Worm (Caenorhabditis elegans): Measurements from ENCODE around the gene act-2.

Gene act-2

ce11 chrV:11119294-11119755, 41.4 kb upstream of the act-2 start, which contains the start of gene scb-1 (continued):
- TF ChIP-seq hrde-1 (tag; optimal IDR thresholded peaks at IDR 0.05; ENCODE audit: borderline replicate concordance) (no peak), nfyb-1 (GFP tag; IDR thresholded peaks at IDR 0.05) (0 out of 2 replicates have a peak, but pooled peaks have one; percentile 18), lir-1 (GFP tag; conservative IDR thresholded peaks at IDR 0.05) (no peak), F55B11.4 (tag; optimal IDR thresholded peaks at IDR 0.05; ENCODE audit: borderline replicate concordance, insufficient read depth) (no peak), attf-6 (GFP tag; IDR thresholded peaks at IDR 0.05) (no peak), rcor-1 (GFP tag; IDR thresholded peaks at IDR 0.05) (no peak), Y67H2A.10 (GFP tag; conservative IDR thresholded peaks at IDR 0.05) (no peak), ekl-4 (GFP tag; IDR thresholded peaks at IDR 0.05) (no peak), aptf-3 (GFP tag; IDR thresholded peaks at IDR 0.05) (no peak), ztf-22 (GFP tag; optimal IDR thresholded peaks at IDR 0.05) (no peak), snpc-4 (GFP tag; optimal IDR thresholded peaks at IDR 0.05) (no peak), snpc-4 (tag; optimal IDR thresholded peaks at IDR 0.05) (no peak), lag-1 (GFP tag; IDR thresholded peaks at IDR 0.05) (no peak), pbrm-1 (GFP tag; IDR thresholded peaks at IDR 0.05) (peak; percentile 8; the same call in 1 of the 2 replicates), K12H6.12 (tag; optimal IDR thresholded peaks at IDR 0.05) (no peak), aptf-2 (GFP tag; conservative IDR thresholded peaks at IDR 0.05) (no peak), die-1 (tag; optimal IDR thresholded peaks at IDR 0.05) (no peak), F10E7.11 (tag; optimal IDR thresholded peaks at IDR 0.05) (no peak), madf-3 (GFP tag; IDR thresholded peaks at IDR 0.05) (0 out of 2 replicates have a peak, but pooled peaks have one; percentile 48), T26A5.8 (tag; optimal IDR thresholded peaks at IDR 0.05) (no peak), chd-7 (tag; optimal IDR thresholded peaks at IDR 0.05) (no peak), B0336.3 (GFP tag; IDR thresholded peaks at IDR 0.05) (peak; percentile 22; the same call in 1 of the 2 replicates), F39B2.1 (GFP tag; IDR thresholded peaks at IDR 0.05) (no peak), Y53G8AR.9 (GFP tag; conservative IDR thresholded peaks at IDR 0.05) (peak; percentile 12), B0019.2 (GFP tag; conservative IDR thresholded peaks at IDR 0.05) (no peak), ceh-100 (GFP tag; IDR thresholded peaks at IDR 0.05) (no peak), bed-2 (GFP tag; IDR thresholded peaks at IDR 0.05) (no peak), dpl-1 (GFP tag; optimal IDR thresholded peaks at IDR 0.05) (no peak), lsl-1 (GFP tag; optimal IDR thresholded peaks at IDR 0.05) (no peak), ceh-91 (GFP tag; IDR thresholded peaks at IDR 0.05) (no peak), ceh-27 (GFP tag; optimal IDR thresholded peaks at IDR 0.05) (no peak), cebp-1 (GFP tag; IDR thresholded peaks at IDR 0.05) (no peak), cebp-1 (tag; optimal IDR thresholded peaks at IDR 0.05) (no peak)

DNA sequence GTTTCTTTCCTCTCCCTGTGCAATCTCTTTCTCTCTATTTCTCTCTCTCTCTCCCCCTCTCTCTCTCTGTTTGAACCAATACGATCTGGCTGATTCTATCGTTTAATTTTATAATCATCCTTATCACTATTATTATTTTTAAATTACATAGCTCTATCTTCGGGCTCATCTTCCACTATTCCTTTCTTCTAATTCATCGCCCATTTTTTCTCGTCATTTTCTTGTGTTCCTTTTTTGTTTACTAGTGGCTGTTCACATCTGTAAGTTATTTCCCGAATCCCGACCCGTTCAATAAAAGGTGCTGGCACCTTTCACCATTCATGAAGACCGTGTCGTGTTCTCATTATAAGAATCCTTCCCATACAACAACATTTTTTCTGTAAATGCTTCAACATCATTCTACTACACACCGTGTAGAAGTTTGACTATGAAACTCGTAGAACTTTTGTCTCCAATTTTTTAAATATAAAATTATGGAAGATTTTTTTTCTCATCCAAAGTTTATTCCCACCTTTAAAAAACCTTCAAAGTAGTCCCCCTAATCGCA, 40.3 kb upstream of the act-2 start:
- no peak for TF ChIP-seq cebp-1 (GFP tag; IDR thresholded peaks at IDR 0.05)
- peak; percentile 43 for TF ChIP-seq cebp-1 (tag; optimal IDR thresholded peaks at IDR 0.05)
- TF ChIP-seq dox-1 (GFP tag; IDR thresholded peaks at IDR 0.05) = no peak
- no peak for TF ChIP-seq ccch-3 (GFP tag; optimal IDR thresholded peaks at IDR 0.05)
- TF ChIP-seq Y79H2A.3 (GFP tag; conservative IDR thresholded peaks at IDR 0.05) = no peak; the same call in 1 of the 2 replicates
- no peak for TF ChIP-seq F39B2.1 (GFP tag; IDR thresholded peaks at IDR 0.05)
- TF ChIP-seq let-607 (tag; optimal IDR thresholded peaks at IDR 0.05) = peak in 1 of 2 experiments; percentile 28
- TF ChIP-seq F10E7.11 (tag; optimal IDR thresholded peaks at IDR 0.05) = no peak
- TF ChIP-seq Y53G8AR.9 (GFP tag; conservative IDR thresholded peaks at IDR 0.05) = peak; percentile 38; the same call in 1 of the 2 replicates
- no peak for TF ChIP-seq mes-4 (tag; optimal IDR thresholded peaks at IDR 0.05)
- no peak for TF ChIP-seq atf-7 (tag; optimal IDR thresholded peaks at IDR 0.05)
- no peak for TF ChIP-seq fkh-3 (tag; optimal IDR thresholded peaks at IDR 0.05)
- no peak for TF ChIP-seq hlh-26 (GFP tag; conservative IDR thresholded peaks at IDR 0.05)
- TF ChIP-seq hmg-20 (GFP tag; IDR thresholded peaks at IDR 0.05) = no peak
- TF ChIP-seq snpc-1.1 (tag; optimal IDR thresholded peaks at IDR 0.05; ENCODE audit: insufficient read depth) = no peak
- no peak for TF ChIP-seq F37B4.10 (GFP tag; IDR thresholded peaks at IDR 0.05)
- no peak for TF ChIP-seq ztf-3 (GFP tag; optimal IDR thresholded peaks at IDR 0.05)
- no peak for TF ChIP-seq F57A8.1 (GFP tag; optimal IDR thresholded peaks at IDR 0.05)
- 0 out of 2 replicates have a peak, but pooled peaks have one; percentile 11 for TF ChIP-seq hsf-1 (GFP tag; IDR thresholded peaks at IDR 0.05)
- no peak for TF ChIP-seq T07F8.4 (tag; optimal IDR thresholded peaks at IDR 0.05)

Data from whole organism, young adult.